Fruit fly (Drosophila melanogaster): ENCODE results near the gene Tengl3.

Gene Tengl3

dm6 chr2L:2189100-2189499, 49.0 kb downstream of the Tengl3 start:
- TF ChIP-seq Gug (GFP tag; IDR thresholded peaks at IDR 0.05) (no peak), CG8319 (GFP tag; optimal IDR thresholded peaks at IDR 0.05) (peak; percentile 60), Blimp-1 (GFP tag; optimal IDR thresholded peaks at IDR 0.05) (peak; percentile 64), Hr4 (GFP tag; optimal IDR thresholded peaks at IDR 0.05) (peak; percentile 53), spab (GFP tag; optimal IDR thresholded peaks at IDR 0.05) (peak; percentile 14), CG10669 (GFP tag; optimal IDR thresholded peaks at IDR 0.05) (peak; percentile 53), eg (GFP tag; IDR thresholded peaks at IDR 0.05) (peak; percentile 66), CG32006 (GFP tag; optimal IDR thresholded peaks at IDR 0.05) (peak; percentile 76), Sox15 (GFP tag; optimal IDR thresholded peaks at IDR 0.05) (peak; percentile 63), Smox (GFP tag; optimal IDR thresholded peaks at IDR 0.05) (peak; percentile 84), CG6792 (GFP tag; optimal IDR thresholded peaks at IDR 0.05) (peak; percentile 78), CG10631 (GFP tag; optimal IDR thresholded peaks at IDR 0.05) (peak; percentile 68), Met (GFP tag; optimal IDR thresholded peaks at IDR 0.05) (peak; percentile 90), Eip78C (GFP tag) (peak; percentile 86), CG31627 (GFP tag; optimal IDR thresholded peaks at IDR 0.05) (peak; percentile 90), lz (GFP tag; optimal IDR thresholded peaks at IDR 0.05) (peak; percentile 88), CG4318 (GFP tag; optimal IDR thresholded peaks at IDR 0.05) (peak; percentile 42), fkh (GFP tag; optimal IDR thresholded peaks at IDR 0.05) (no peak), CG8632 (GFP tag; optimal IDR thresholded peaks at IDR 0.05) (peak; percentile 56), Hr38 (GFP tag; optimal IDR thresholded peaks at IDR 0.05) (no peak), CG9139 (GFP tag; optimal IDR thresholded peaks at IDR 0.05) (no peak), CG1621 (tag; optimal IDR thresholded peaks at IDR 0.05) (peak; percentile 37), Eip93F (GFP tag; optimal IDR thresholded peaks at IDR 0.05) (peak; percentile 35), CG11762 (GFP tag; optimal IDR thresholded peaks at IDR 0.05; ENCODE audit: insufficient read depth) (peak; percentile 46), ss (GFP tag; optimal IDR thresholded peaks at IDR 0.05) (no peak), CG6808 (GFP tag; optimal IDR thresholded peaks at IDR 0.05) (no peak), CG11902 (GFP tag; optimal IDR thresholded peaks at IDR 0.05) (peak; percentile 66), esn (GFP tag; optimal IDR thresholded peaks at IDR 0.05) (peak; percentile 88), pdm3 (GFP tag; optimal IDR thresholded peaks at IDR 0.05) (peak; percentile 70), Eip75B (GFP tag; optimal IDR thresholded peaks at IDR 0.05) (peak; percentile 74), achi (GFP tag; optimal IDR thresholded peaks at IDR 0.05) (peak; percentile 77), OdsH (GFP tag; optimal IDR thresholded peaks at IDR 0.05) (peak; percentile 73), Hr39 (GFP tag; optimal IDR thresholded peaks at IDR 0.05) (peak; percentile 89), CG6163 (GFP tag; IDR thresholded peaks at IDR 0.05) (peak; percentile 80), cyc (GFP tag; optimal IDR thresholded peaks at IDR 0.05) (peak; percentile 91), Sox102F (GFP tag; optimal IDR thresholded peaks at IDR 0.05) (peak; percentile 84), CG11294 (GFP tag; IDR thresholded peaks at IDR 0.05) (0 out of 2 replicates have a peak, but pooled peaks have one; percentile 19), vri (GFP tag; optimal IDR thresholded peaks at IDR 0.05) (peak; percentile 60), CG16779 (tag; optimal IDR thresholded peaks at IDR 0.05) (no peak), fd59A (GFP tag; optimal IDR thresholded peaks at IDR 0.05) (no peak), CG34406 (GFP tag; optimal IDR thresholded peaks at IDR 0.05) (peak; percentile 56), Sox14 (GFP tag; optimal IDR thresholded peaks at IDR 0.05) (peak; percentile 81), CG3032 (tag; optimal IDR thresholded peaks at IDR 0.05) (peak; percentile 13), dsx (GFP tag; optimal IDR thresholded peaks at IDR 0.05; ENCODE audit: poor library complexity, severe bottlenecking) (peak; percentile 35), Lpt (GFP tag; optimal IDR thresholded peaks at IDR 0.05) (peak; percentile 43), topi (GFP tag; optimal IDR thresholded peaks at IDR 0.05) (peak; percentile 88), fd85E (GFP tag; optimal IDR thresholded peaks at IDR 0.05) (no peak), CG8119 (GFP tag; IDR thresholded peaks at IDR 0.05) (peak; percentile 73), dac (GFP tag; optimal IDR thresholded peaks at IDR 0.05) (peak; percentile 51), Ets21C (GFP tag; optimal IDR thresholded peaks at IDR 0.05) (peak; percentile 75), CG6276 (GFP tag; optimal IDR thresholded peaks at IDR 0.05) (peak; percentile 68), net (GFP tag; optimal IDR thresholded peaks at IDR 0.05) (peak; percentile 69)

Data from whole organism, prepupa.